Worm (Caenorhabditis elegans): ENCODE data around the gene Y37E11B.7.
A peak's percentile ranks its signal among the peaks of the same experiment; 100 is the strongest.

Gene Y37E11B.7

ce11 chrIV:3647551-3647950 is 47.6 kb upstream of the Y37E11B.7 start (continued):
- no peak for TF ChIP-seq ceh-90 (tag; optimal IDR thresholded peaks at IDR 0.05)
- peak; percentile 61 for TF ChIP-seq snu-23 (GFP tag; optimal IDR thresholded peaks at IDR 0.05)
- TF ChIP-seq aha-1 (tag; optimal IDR thresholded peaks at IDR 0.05) = no peak
- no peak for TF ChIP-seq lin-13 (GFP tag; optimal IDR thresholded peaks at IDR 0.05)
- TF ChIP-seq pag-3 (tag; optimal IDR thresholded peaks at IDR 0.05; ENCODE audit: borderline replicate concordance, insufficient read depth) = no peak
- TF ChIP-seq sup-37 (GFP tag; optimal IDR thresholded peaks at IDR 0.05) = no peak
- TF ChIP-seq nhr-47 (tag; optimal IDR thresholded peaks at IDR 0.05) = peak; percentile 24
- no peak for TF ChIP-seq ama-1 (optimal IDR thresholded peaks at IDR 0.05)
- TF ChIP-seq alr-1 (tag; optimal IDR thresholded peaks at IDR 0.05; ENCODE audit: borderline replicate concordance) = no peak
- peak; percentile 12 for TF ChIP-seq mep-1 (tag; optimal IDR thresholded peaks at IDR 0.05)
- peak; percentile 10 for TF ChIP-seq tbx-2 (tag; optimal IDR thresholded peaks at IDR 0.05)
- TF ChIP-seq nhr-71 (tag; optimal IDR thresholded peaks at IDR 0.05) = peak; percentile 89
- no peak for TF ChIP-seq irx-1 (tag; optimal IDR thresholded peaks at IDR 0.05)
- no peak for TF ChIP-seq xbp-1 (tag; optimal IDR thresholded peaks at IDR 0.05)
- TF ChIP-seq nhr-90 (tag; optimal IDR thresholded peaks at IDR 0.05; ENCODE audit: poor library complexity) = no peak
- no peak for TF ChIP-seq fkh-8 (tag; optimal IDR thresholded peaks at IDR 0.05)
- no peak for TF ChIP-seq C04F5.9 (tag; optimal IDR thresholded peaks at IDR 0.05)
- TF ChIP-seq efl-1 (optimal IDR thresholded peaks at IDR 0.05) = no peak
- TF ChIP-seq efl-1 (GFP tag; optimal IDR thresholded peaks at IDR 0.05 in 1 of 2) = no peak
- TF ChIP-seq ceh-88 (GFP tag; IDR thresholded peaks at IDR 0.05) = no peak
- TF ChIP-seq hlh-4 (tag; optimal IDR thresholded peaks at IDR 0.05) = no peak
- TF ChIP-seq nhr-19 (GFP tag; conservative IDR thresholded peaks at IDR 0.05) = peak; percentile 81
- no peak for TF ChIP-seq ceh-63 (GFP tag; optimal IDR thresholded peaks at IDR 0.05)
- TF ChIP-seq nhr-20 (tag; optimal IDR thresholded peaks at IDR 0.05) = peak; percentile 73
- no peak for TF ChIP-seq nhr-11 (tag; optimal IDR thresholded peaks at IDR 0.05)
- peak; percentile 55 for TF ChIP-seq mef-2 (tag; optimal IDR thresholded peaks at IDR 0.05)
- no peak for TF ChIP-seq nhr-237 (tag; optimal IDR thresholded peaks at IDR 0.05)
- peak in 1 of 2 experiments; percentile 71 for TF ChIP-seq mdl-1 (tag; optimal IDR thresholded peaks at IDR 0.05)
- TF ChIP-seq unc-130 (tag; optimal IDR thresholded peaks at IDR 0.05) = peak; percentile 77
- TF ChIP-seq lsy-2 (tag; optimal IDR thresholded peaks at IDR 0.05) = peak; percentile 11 to 32
- no peak for TF ChIP-seq pqm-1 (tag; optimal IDR thresholded peaks at IDR 0.05)
- TF ChIP-seq blmp-1 (tag; optimal IDR thresholded peaks at IDR 0.05) = peak; percentile 23
- no peak for TF ChIP-seq grh-1 (GFP tag; IDR thresholded peaks at IDR 0.05)
- peak; percentile 22 for TF ChIP-seq swsn-7 (tag; optimal IDR thresholded peaks at IDR 0.05)
- no peak for TF ChIP-seq nhr-84 (tag; optimal IDR thresholded peaks at IDR 0.05)
- TF ChIP-seq F16B12.6 (tag; optimal IDR thresholded peaks at IDR 0.05) = no peak
- TF ChIP-seq lin-14 (GFP tag; optimal IDR thresholded peaks at IDR 0.05) = peak; percentile 75
- no peak for TF ChIP-seq nhr-12 (tag; optimal IDR thresholded peaks at IDR 0.05)
- no peak for TF ChIP-seq mab-9 (GFP tag; IDR thresholded peaks at IDR 0.05)
- TF ChIP-seq efl-3 (GFP tag; optimal IDR thresholded peaks at IDR 0.05) = no peak
- TF ChIP-seq ztf-4 (tag; optimal IDR thresholded peaks at IDR 0.05) = peak; percentile 61
- TF ChIP-seq lir-3 (tag; optimal IDR thresholded peaks at IDR 0.05; ENCODE audit: poor library complexity) = peak; percentile 30
- TF ChIP-seq lin-35 (GFP tag; optimal IDR thresholded peaks at IDR 0.05) = no peak
- TF ChIP-seq egl-27 (tag; optimal IDR thresholded peaks at IDR 0.05) = no peak

Data from whole organism, L1 larva.